Fruit fly (Drosophila melanogaster): Measurements from ENCODE around the gene Hakai.
A peak's percentile ranks its signal among the peaks of the same experiment; 100 is the strongest.

Gene Hakai

dm6 chr2L:19542268-19542773 is 40.0 kb downstream of the Hakai start (continued):
- TF ChIP-seq CG2875 (GFP tag; optimal IDR thresholded peaks at IDR 0.05) = no peak
- TF ChIP-seq CG4617 (GFP tag; optimal IDR thresholded peaks at IDR 0.05; ENCODE audit: borderline replicate concordance) = peak; percentile 2
- TF ChIP-seq HLHmδ (GFP tag; optimal IDR thresholded peaks at IDR 0.05) = no peak
- no peak for TF ChIP-seq eve (GFP tag; optimal IDR thresholded peaks at IDR 0.05)
- TF ChIP-seq Lhr (GFP tag; optimal IDR thresholded peaks at IDR 0.05) = no peak
- TF ChIP-seq CG1024 (GFP tag; IDR thresholded peaks at IDR 0.05) = no peak
- TF ChIP-seq Xbp1 (GFP tag; optimal IDR thresholded peaks at IDR 0.05) = no peak
- no peak for TF ChIP-seq mirr (GFP tag; optimal IDR thresholded peaks at IDR 0.05)
- TF ChIP-seq onecut (GFP tag; IDR thresholded peaks at IDR 0.05) = peak; percentile 8; the same call in 1 of the 2 replicates
- TF ChIP-seq Dek (tag; optimal IDR thresholded peaks at IDR 0.05) = no peak
- no peak for TF ChIP-seq CG17385 (GFP tag; optimal IDR thresholded peaks at IDR 0.05)
- TF ChIP-seq fu2 (GFP tag; optimal IDR thresholded peaks at IDR 0.05) = no peak
- TF ChIP-seq CG6654 (GFP tag; optimal IDR thresholded peaks at IDR 0.05) = no peak
- no peak for TF ChIP-seq CG2889 (GFP tag; IDR thresholded peaks at IDR 0.05)
- no peak for TF ChIP-seq CG7556 (GFP tag; optimal IDR thresholded peaks at IDR 0.05)
- TF ChIP-seq Oaz (GFP tag; IDR thresholded peaks at IDR 0.05) = no peak
- no peak for TF ChIP-seq CG12155 (GFP tag; optimal IDR thresholded peaks at IDR 0.05)
- peak; percentile 28 for TF ChIP-seq CG13894 (tag; optimal IDR thresholded peaks at IDR 0.05)
- TF ChIP-seq slp2 (GFP tag; optimal IDR thresholded peaks at IDR 0.05) = no peak
- TF ChIP-seq Lpt (GFP tag; optimal IDR thresholded peaks at IDR 0.05) = no peak
- peak; percentile 46 for TF ChIP-seq Abd-B (GFP tag; optimal IDR thresholded peaks at IDR 0.05)
- no peak for TF ChIP-seq rib (GFP tag; IDR thresholded peaks at IDR 0.05)
- peak; percentile 95 for TF ChIP-seq nerfin-2 (GFP tag; IDR thresholded peaks at IDR 0.05; ENCODE audit: partially characterized antibody)
- no peak for TF ChIP-seq H2.0 (GFP tag; IDR thresholded peaks at IDR 0.05)
- TF ChIP-seq CG7963 (GFP tag; IDR thresholded peaks at IDR 0.05; ENCODE audit: partially characterized antibody) = peak; percentile 90
- peak; percentile 26 for TF ChIP-seq Fer1 (GFP tag; optimal IDR thresholded peaks at IDR 0.05)
- TF ChIP-seq Dfd (GFP tag; optimal IDR thresholded peaks at IDR 0.05) = no peak
- peak; percentile 1 for TF ChIP-seq Hsf (GFP tag; optimal IDR thresholded peaks at IDR 0.05)
- TF ChIP-seq wdn (GFP tag; IDR thresholded peaks at IDR 0.05) = no peak
- no peak for TF ChIP-seq unpg (GFP tag; optimal IDR thresholded peaks at IDR 0.05)
- TF ChIP-seq Spps (tag; optimal IDR thresholded peaks at IDR 0.05) = no peak
- TF ChIP-seq CG8765 (GFP tag; IDR thresholded peaks at IDR 0.05) = no peak
- no peak for TF ChIP-seq Meics (GFP tag; optimal IDR thresholded peaks at IDR 0.05)
- no peak for TF ChIP-seq Gug (GFP tag; IDR thresholded peaks at IDR 0.05)
- no peak for TF ChIP-seq CG14667 (GFP tag; IDR thresholded peaks at IDR 0.05)
- no peak for TF ChIP-seq Oli (tag; optimal IDR thresholded peaks at IDR 0.05)
- peak; percentile 88 for TF ChIP-seq bbx (GFP tag; IDR thresholded peaks at IDR 0.05; ENCODE audit: partially characterized antibody)
- no peak for TF ChIP-seq CG11723 (GFP tag; optimal IDR thresholded peaks at IDR 0.05)
- no peak for TF ChIP-seq salm (tag; optimal IDR thresholded peaks at IDR 0.05)
- TF ChIP-seq ro (GFP tag; IDR thresholded peaks at IDR 0.05) = no peak
- TF ChIP-seq tin (GFP tag; optimal IDR thresholded peaks at IDR 0.05) = no peak
- TF ChIP-seq Dbx (GFP tag; IDR thresholded peaks at IDR 0.05) = no peak
- no peak for TF ChIP-seq Atf3 (GFP tag; optimal IDR thresholded peaks at IDR 0.05)
- TF ChIP-seq NC2β (GFP tag; optimal IDR thresholded peaks at IDR 0.05) = no peak
- peak; percentile 66 for TF ChIP-seq Dp (GFP tag; optimal IDR thresholded peaks at IDR 0.05)
- TF ChIP-seq Dip2 (GFP tag; IDR thresholded peaks at IDR 0.05) = no peak
- TF ChIP-seq CG12219 (GFP tag; optimal IDR thresholded peaks at IDR 0.05) = no peak
- TF ChIP-seq HLH3B (GFP tag; IDR thresholded peaks at IDR 0.05) = no peak
- TF ChIP-seq pros (GFP tag; optimal IDR thresholded peaks at IDR 0.05) = no peak
- TF ChIP-seq CG3847 (GFP tag; IDR thresholded peaks at IDR 0.05) = no peak
- TF ChIP-seq Hr3 (GFP tag; optimal IDR thresholded peaks at IDR 0.05) = no peak
- no peak for TF ChIP-seq Sox100B (GFP tag; optimal IDR thresholded peaks at IDR 0.05)

Measured in whole organism, embryonic.